Fruit fly (Drosophila melanogaster) whole organism, embryonic: ENCODE measurements around the gene Mbs.

Experiments used
- CG11398 ChIP-seq: fragments of 200-800 bp; sonication (Bioruptor generic); optimal IDR thresholded peaks from 2 replicates; lab custom pipeline; 2016; ENCODE audit warnings: missing biosample characterization, missing genetic modification characterization
- CG11504 ChIP-seq: fragments of 200-800 bp; sonication (Bioruptor generic); optimal IDR thresholded peaks from 3 replicates; lab custom pipeline; 2019; ENCODE audit warnings: missing biosample characterization, mild to moderate bottlenecking, missing genetic modification characterization, moderate library complexity
- CG11560 ChIP-seq: fragments of 200-800 bp; sonication (Bioruptor generic); IDR thresholded peaks from 3 replicates; pipeline ENCODE4 v1.3.6; 2022; ENCODE audit warnings: missing biosample characterization, missing genetic modification characterization
- CG13123 ChIP-seq: fragments of 200-800 bp; sonication (Bioruptor generic); optimal IDR thresholded peaks from 2 replicates; lab custom pipeline; 2016; ENCODE audit warnings: missing biosample characterization, missing genetic modification characterization
- CG14965 ChIP-seq: fragments of 200-800 bp; sonication (Bioruptor generic); optimal IDR thresholded peaks from 2 replicates; lab custom pipeline; 2016; ENCODE audit warnings: missing biosample characterization, missing genetic modification characterization, borderline replicate concordance
- CG16813 ChIP-seq: fragments of 200-800 bp; sonication (Bioruptor generic); IDR thresholded peaks from 3 replicates; pipeline ENCODE4 v1.3.6; 2022; ENCODE audit warnings: missing biosample characterization, missing genetic modification characterization; ENCODE audit not compliant: partially characterized antibody
- CG17568 ChIP-seq: fragments of 200-800 bp; sonication (Bioruptor generic); optimal IDR thresholded peaks from 2 replicates; lab custom pipeline; 2018; ENCODE audit warnings: missing biosample characterization, mild to moderate bottlenecking, missing genetic modification characterization, moderate library complexity
- CG1792 ChIP-seq: fragments of 200-800 bp; sonication (Bioruptor generic); optimal IDR thresholded peaks from 2 replicates; lab custom pipeline; 2016; ENCODE audit warnings: missing biosample characterization, missing genetic modification characterization
- CG18476 ChIP-seq: fragments of 200-800 bp; sonication (Bioruptor generic); optimal IDR thresholded peaks from 2 replicates; lab custom pipeline; 2016; ENCODE audit warnings: missing biosample characterization, mild to moderate bottlenecking, missing genetic modification characterization
- CG31365 ChIP-seq: fragments of 200-800 bp; sonication (Bioruptor generic); optimal IDR thresholded peaks from 2 replicates; lab custom pipeline; 2018; ENCODE audit warnings: missing biosample characterization, mild to moderate bottlenecking, missing genetic modification characterization
- CG32772 ChIP-seq: fragments of 200-800 bp; sonication (Bioruptor generic); IDR thresholded peaks from 2 replicates; pipeline ENCODE4 v1.3.6; 2022; ENCODE audit warnings: missing biosample characterization, missing genetic modification characterization
- CG4820 ChIP-seq: fragments of 200-800 bp; sonication (Bioruptor generic); optimal IDR thresholded peaks from 3 replicates; lab custom pipeline; 2016; ENCODE audit warnings: missing biosample characterization, missing genetic modification characterization
- CG6254 ChIP-seq: fragments of 200-800 bp; sonication (Bioruptor generic); optimal IDR thresholded peaks from 3 replicates; lab custom pipeline; 2017; ENCODE audit warnings: mild to moderate bottlenecking, missing biosample characterization, missing genetic modification reagents, missing genetic modification characterization
- CG6272 ChIP-seq: fragments of 200-800 bp; sonication (Bioruptor generic); IDR thresholded peaks from 2 replicates; pipeline ENCODE4 v1.3.6; 2022; ENCODE audit warnings: missing biosample characterization, missing genetic modification characterization
- CG6683 ChIP-seq: fragments of 200-800 bp; sonication (Bioruptor generic); optimal IDR thresholded peaks from 2 replicates; lab custom pipeline; 2017; ENCODE audit warnings: missing biosample characterization, mild to moderate bottlenecking, missing genetic modification characterization, missing genetic modification reagents
- CG9609 ChIP-seq: fragments of 200-800 bp; sonication (Bioruptor generic); optimal IDR thresholded peaks from 3 replicates; lab custom pipeline; 2016; ENCODE audit warnings: missing biosample characterization, missing genetic modification characterization
- CG9727 ChIP-seq: fragments of 200-800 bp; sonication (Bioruptor generic); optimal IDR thresholded peaks from 3 replicates; lab custom pipeline; 2017; ENCODE audit warnings: missing biosample characterization, mild to moderate bottlenecking, missing genetic modification characterization
- CG9876 ChIP-seq: fragments of 200-800 bp; sonication (Bioruptor generic); optimal IDR thresholded peaks from 2 replicates; lab custom pipeline; 2016; ENCODE audit warnings: missing biosample characterization, missing genetic modification characterization
- CTCF ChIP-seq: fragments of 200-800 bp; sonication (Bioruptor generic); optimal IDR thresholded peaks from 2 replicates; lab custom pipeline; 2017; ENCODE audit warnings: missing biosample characterization, mild to moderate bottlenecking, missing genetic modification characterization, moderate library complexity
- D19A ChIP-seq: fragments of 200-800 bp; optimal IDR thresholded peaks from 3 replicates; lab custom pipeline; 2019; ENCODE audit warnings: missing biosample characterization, mild to moderate bottlenecking, missing genetic modification characterization, moderate library complexity
- Dbx ChIP-seq: fragments of 200-800 bp; sonication (Bioruptor generic); IDR thresholded peaks from 3 replicates; pipeline ENCODE4 v1.3.6; 2022; ENCODE audit warnings: missing biosample characterization, missing genetic modification characterization
- Dek ChIP-seq: fragments of 200-800 bp; sonication (Bioruptor generic); optimal IDR thresholded peaks from 3 replicates; lab custom pipeline; 2019; ENCODE audit warnings: missing biosample characterization, mild to moderate bottlenecking, missing genetic modification characterization, moderate library complexity
- GATAe ChIP-seq: fragments of 200-800 bp; sonication (Bioruptor generic); conservative IDR thresholded peaks from 2 replicates; pipeline ENCODE4 v1.3.6; 2022; ENCODE audit warnings: missing biosample characterization, missing genetic modification characterization
- Hmr ChIP-seq: fragments of 200-800 bp; sonication (Bioruptor generic); optimal IDR thresholded peaks from 3 replicates; lab custom pipeline; 2017; ENCODE audit warnings: mild to moderate bottlenecking, missing biosample characterization, missing genetic modification reagents, missing genetic modification characterization
- Hr51 ChIP-seq, 2 experiments: fragments of 200-800 bp; sonication (Bioruptor generic); optimal IDR thresholded peaks; 2 replicates in 1 of 2; 3 replicates in 1 of 2; lab custom pipeline; 2016 to 2018; ENCODE audit warnings: missing biosample characterization in 2 of 2, missing genetic modification characterization in 2 of 2, mild to moderate bottlenecking in 1 of 2, moderate library complexity in 1 of 2
- MTF-1 ChIP-seq: fragments of 200-800 bp; sonication (Bioruptor generic); optimal IDR thresholded peaks from 2 replicates; lab custom pipeline; 2018; ENCODE audit warnings: missing biosample characterization, mild to moderate bottlenecking, missing genetic modification characterization, borderline replicate concordance
- NK7.1 ChIP-seq: fragments of 200-800 bp; sonication (Bioruptor generic); optimal IDR thresholded peaks from 3 replicates; lab custom pipeline; 2016; ENCODE audit warnings: missing biosample characterization, missing genetic modification characterization
- Sox102F ChIP-seq: fragments of 200-800 bp; sonication (Bioruptor generic); optimal IDR thresholded peaks from 2 replicates; lab custom pipeline; 2018; ENCODE audit warnings: missing biosample characterization, mild to moderate bottlenecking, missing genetic modification characterization, moderate library complexity
- Sry-β ChIP-seq: fragments of 200-800 bp; sonication (Bioruptor generic); optimal IDR thresholded peaks from 2 replicates; lab custom pipeline; 2018; ENCODE audit warnings: missing biosample characterization, mild to moderate bottlenecking, missing genetic modification characterization, moderate library complexity
- Xrp1 ChIP-seq: fragments of 200-800 bp; sonication (Bioruptor generic); IDR thresholded peaks from 2 replicates; pipeline ENCODE4 v1.3.6; 2022; ENCODE audit warnings: missing biosample characterization, missing genetic modification characterization
- ap ChIP-seq: fragments of 200-800 bp; sonication (Bioruptor generic); IDR thresholded peaks from 2 replicates; pipeline ENCODE4 v1.3.6; 2022; ENCODE audit warnings: missing biosample characterization, missing genetic modification characterization
- chif ChIP-seq, 2 experiments: fragments of 200-800 bp; sonication (Bioruptor generic); optimal IDR thresholded peaks; 3 replicates each; lab custom pipeline; 2016; ENCODE audit warnings: missing biosample characterization in 2 of 2, missing genetic modification characterization in 2 of 2
- chm ChIP-seq: fragments of 200-800 bp; sonication (Bioruptor generic); IDR thresholded peaks from 2 replicates; pipeline ENCODE4 v1.3.6; 2022; ENCODE audit warnings: missing biosample characterization, missing genetic modification characterization
- esg ChIP-seq: fragments of 200-800 bp; sonication (Bioruptor generic); conservative IDR thresholded peaks from 2 replicates; pipeline ENCODE4 v1.3.6; 2022; ENCODE audit warnings: missing biosample characterization, missing genetic modification characterization
- fu2 ChIP-seq: fragments of 200-800 bp; sonication (Bioruptor generic); optimal IDR thresholded peaks from 2 replicates; lab custom pipeline; 2016; ENCODE audit warnings: missing biosample characterization, missing genetic modification characterization
- hbn ChIP-seq: fragments of 200-800 bp; sonication (Bioruptor generic); IDR thresholded peaks from 2 replicates; pipeline ENCODE4 v1.3.6; 2022; ENCODE audit warnings: missing biosample characterization, missing genetic modification characterization; ENCODE audit not compliant: partially characterized antibody
- jumu ChIP-seq: fragments of 200-800 bp; sonication (Bioruptor generic); optimal IDR thresholded peaks from 3 replicates; lab custom pipeline; 2016; ENCODE audit warnings: missing biosample characterization, missing genetic modification characterization
- lab ChIP-seq: fragments of 200-800 bp; sonication (Bioruptor generic); optimal IDR thresholded peaks from 3 replicates; lab custom pipeline; 2017; ENCODE audit warnings: missing biosample characterization, missing genetic modification characterization, mild to moderate bottlenecking, moderate library complexity, missing genetic modification reagents
- lov ChIP-seq, 2 experiments: fragments of 200-800 bp in 1 of 2; fragments of >200 bp in 1 of 2; sonication (Bioruptor generic) in 1 of 2; IDR thresholded peaks in 1 of 2; optimal IDR thresholded peaks in 1 of 2; 2 replicates in 1 of 2; 3 replicates in 1 of 2; pipeline versions ENCODE4 v1.3.6 to Lab custom; 2017 to 2022; ENCODE audit warnings: missing biosample characterization in 1 of 2, missing genetic modification characterization in 1 of 2
- nom ChIP-seq: fragments of 200-800 bp; sonication (Bioruptor generic); optimal IDR thresholded peaks from 2 replicates; lab custom pipeline; 2017; ENCODE audit warnings: missing biosample characterization, missing genetic modification characterization, mild to moderate bottlenecking, moderate library complexity, missing genetic modification reagents
- oc ChIP-seq: fragments of 200-800 bp; sonication (Bioruptor generic); optimal IDR thresholded peaks from 2 replicates; lab custom pipeline; 2018; ENCODE audit warnings: missing biosample characterization, mild to moderate bottlenecking, missing genetic modification characterization, moderate library complexity
- pho ChIP-seq: fragments of 200-800 bp; sonication (Bioruptor generic); optimal IDR thresholded peaks from 2 replicates; lab custom pipeline; 2016; ENCODE audit warnings: missing biosample characterization, missing genetic modification characterization
- prd ChIP-seq, 3 experiments: fragments of >200 bp in 2 of 3; fragments of 200-800 bp in 1 of 3; sonication (Bioruptor generic) in 1 of 3; optimal IDR thresholded peaks in 2 of 3; IDR thresholded peaks in 1 of 3; 2 replicates in 2 of 3; 3 replicates in 1 of 3; pipeline versions ENCODE4 v1.3.6 to Lab custom; 2017 to 2022; ENCODE audit warnings: missing biosample characterization in 1 of 3, missing genetic modification characterization in 1 of 3
- sd ChIP-seq: fragments of 200-800 bp; sonication (Bioruptor generic); optimal IDR thresholded peaks from 3 replicates; lab custom pipeline; 2018; ENCODE audit warnings: missing biosample characterization, mild to moderate bottlenecking, missing genetic modification characterization, moderate library complexity
- sr ChIP-seq: fragments of 200-800 bp; sonication (Bioruptor generic); IDR thresholded peaks from 3 replicates; pipeline ENCODE4 v1.3.6; 2022; ENCODE audit warnings: missing biosample characterization, missing genetic modification characterization
- yki ChIP-seq: fragments of >200 bp; optimal IDR thresholded peaks from 3 replicates; lab custom pipeline; 2018
- zen ChIP-seq: fragments of 200-800 bp; sonication (Bioruptor generic); optimal IDR thresholded peaks from 3 replicates; lab custom pipeline; 2018; ENCODE audit warnings: missing biosample characterization, mild to moderate bottlenecking, missing genetic modification characterization, moderate library complexity

Gene Mbs

DNA sequence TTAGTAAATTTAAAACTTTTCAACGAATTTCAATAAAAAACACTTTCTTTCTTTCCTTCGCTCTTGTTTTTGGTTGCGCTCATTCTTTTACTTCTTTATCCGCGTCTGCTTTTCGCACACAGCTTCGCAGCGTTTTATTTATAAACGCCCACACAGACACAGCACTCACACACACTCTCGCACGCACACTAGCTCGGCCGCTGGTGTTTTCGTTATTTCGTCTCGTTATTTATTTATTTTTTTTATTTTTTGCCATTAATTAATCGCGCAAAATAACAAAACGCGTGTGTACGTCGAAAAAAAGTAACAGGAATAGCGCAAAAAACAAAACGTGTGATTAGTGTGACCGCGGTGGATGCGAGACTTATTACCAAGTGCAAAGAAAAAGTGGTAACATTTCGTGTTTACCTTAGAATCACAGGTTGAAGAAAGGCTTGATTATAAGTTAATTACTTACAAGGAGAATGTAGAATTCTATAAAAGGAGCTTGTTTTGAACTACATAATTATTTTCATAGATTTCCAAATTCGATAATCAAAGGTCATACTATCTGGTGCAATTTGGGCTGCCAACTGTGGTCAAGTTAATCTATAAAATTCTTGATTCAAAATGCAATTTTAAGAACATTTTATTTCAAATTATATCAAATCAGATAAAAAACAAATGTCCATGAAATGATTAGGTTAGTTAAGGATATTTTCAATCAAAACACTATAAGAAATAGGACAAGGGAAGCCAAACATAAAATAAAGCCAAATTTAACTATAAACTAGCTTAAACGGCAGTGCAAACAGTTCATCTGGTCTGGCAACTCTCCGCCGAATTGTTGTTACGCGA is 47.1 kb upstream of the Mbs start, which contains the start of the genes hzg and mRpS31 (continued):
- TF ChIP-seq hbn (GFP tag; lab: Robert Waterston, UW) (no peak), sr (GFP tag; lab: Robert Waterston, UW) (peak; percentile 61; the same call in 1 of the 3 replicates), CG6254 (GFP tag; lab: Kevin White, UChicago) (no peak), CG31365 (no peak), ap (GFP tag; lab: Robert Waterston, UW) (no peak), CG14965 (GFP tag; lab: Kevin White, UChicago) (no peak), Sry-β (peak; percentile 91), zen (peak; percentile 39), chif (GFP tag; optimal IDR thresholded peaks at IDR 0.05; lab: Kevin White, UChicago) (peak; percentile 14 to 25), CG11398 (GFP tag; lab: Kevin White, UChicago) (no peak), jumu (peak; percentile 41), Sox102F (GFP tag; lab: Kevin White, UChicago) (peak; percentile 58), Hmr (GFP tag; lab: Kevin White, UChicago) (peak; percentile 64), GATAe (no peak), Dbx (GFP tag; lab: Robert Waterston, UW) (peak; percentile 19; the same call in 1 of the 3 replicates), lov (optimal IDR thresholded peaks at IDR 0.05; lab: Kevin White, UChicago) (no peak), lov (GFP tag; IDR thresholded peaks at IDR 0.05; lab: Robert Waterston, UW) (no peak), Dek (peak; percentile 23), lab (GFP tag; lab: Kevin White, UChicago) (peak; percentile 31), CG13123 (peak; percentile 4), NK7.1 (GFP tag; lab: Kevin White, UChicago) (no peak), CG16813 (no peak), CG9876 (no peak), esg (GFP tag; lab: Robert Waterston, UW) (peak; percentile 18; the same call in 1 of the 2 replicates), yki (lab: Kevin White, UChicago) (no peak), CG18476 (GFP tag; lab: Kevin White, UChicago) (peak; percentile 61), chm (GFP tag; lab: Robert Waterston, UW) (peak; percentile 8; the same call in 1 of the 2 replicates), pho (GFP tag; lab: Kevin White, UChicago) (peak; percentile 60), CG6272 (GFP tag; lab: Robert Waterston, UW) (peak; percentile 51), MTF-1 (no peak), CG11560 (tag; lab: Robert Waterston, UW) (peak; percentile 17; the same call in 1 of the 3 replicates), CG6683 (GFP tag; lab: Kevin White, UChicago) (no peak), CG1792 (peak; percentile 13), CG4820 (peak; percentile 49), CG17568 (peak; percentile 58), CTCF (GFP tag; lab: Kevin White, UChicago) (no peak), prd (optimal IDR thresholded peaks at IDR 0.05; lab: Kevin White, UChicago) (no peak), prd (GFP tag; IDR thresholded peaks at IDR 0.05; lab: Robert Waterston, UW) (peak; percentile 43; the same call in 2 of the 3 replicates), oc (no peak), fu2 (peak; percentile 32), CG9609 (GFP tag; lab: Kevin White, UChicago) (peak; percentile 59), nom (GFP tag; lab: Kevin White, UChicago) (peak; percentile 88), CG32772 (GFP tag; lab: Robert Waterston, UW) (no peak), CG11504 (tag; lab: Kevin White, UChicago) (peak; percentile 66), sd (tag; lab: Kevin White, UChicago) (peak; percentile 62), Hr51 (GFP tag; optimal IDR thresholded peaks at IDR 0.05; lab: Kevin White, UChicago) (peak in 1 of 2 experiments; percentile 57), Xrp1 (GFP tag; lab: Robert Waterston, UW) (peak; percentile 52; the same call in 1 of the 2 replicates), CG9727 (GFP tag; lab: Kevin White, UChicago) (peak; percentile 35), D19A (tag; lab: Kevin White, UChicago) (peak; percentile 14)
